ENCODE assay signal across 1 worm cellular context in genomic region chrIV:9524849-9525460, ce11.
TF ChIP-seq lines count a peak whose summit lies in the region.

TSS of gene ndua-5 (minus strand) at chrIV:9524899.

TF ChIP-seq in whole organism, L1 larva, 84 proteins besides CTCF, POLR2A, EP300 and RAD21 (continued from another document):
- peak; percentile 74 for TF ChIP-seq nhr-47 (tag; optimal IDR thresholded peaks at IDR 0.05; lab: Kevin White, UChicago)
- TF ChIP-seq ceh-82 (tag; optimal IDR thresholded peaks at IDR 0.05; lab: Kevin White, UChicago): peak; percentile 0 to 51 (median 9)
